Worm (Caenorhabditis elegans) whole organism, L3 larva: ENCODE measurements around the gene F33E11.3.

Source experiments
- ZK546.5 ChIP-seq: sonication (generic microtip); optimal IDR thresholded peaks from 2 replicates; lab custom pipeline; 2017; ENCODE audit warnings: missing biosample characterization, missing genetic modification characterization
- ama-1 ChIP-seq: fragments of 150-350 bp; optimal IDR thresholded peaks from 2 replicates; lab custom pipeline; 2018
- ceh-16 ChIP-seq: sonication (generic microtip); optimal IDR thresholded peaks from 2 replicates; lab custom pipeline; 2017; ENCODE audit warnings: missing biosample characterization, missing genetic modification characterization
- fos-1 ChIP-seq: fragments of 150-350 bp; optimal IDR thresholded peaks from 2 replicates; lab custom pipeline; 2014; ENCODE audit warnings: missing biosample characterization, missing genetic modification characterization
- jun-1 ChIP-seq: fragments of 150-350 bp; optimal IDR thresholded peaks from 2 replicates; lab custom pipeline; 2014; ENCODE audit warnings: missing biosample characterization, missing genetic modification reagents, missing genetic modification characterization
- lsy-12 ChIP-seq: sonication (generic microtip); optimal IDR thresholded peaks from 2 replicates; lab custom pipeline; 2016; ENCODE audit warnings: mild to moderate bottlenecking, missing genetic modification characterization, missing compliant biosample characterization
- nhr-23 ChIP-seq: fragments of 150-350 bp; optimal IDR thresholded peaks from 2 replicates; lab custom pipeline; 2014; ENCODE audit warnings: missing biosample characterization, missing genetic modification reagents, missing genetic modification characterization
- nhr-43 ChIP-seq: sonication (generic microtip); optimal IDR thresholded peaks from 2 replicates; lab custom pipeline; 2016; ENCODE audit warnings: mild to moderate bottlenecking, missing genetic modification characterization, missing compliant biosample characterization; ENCODE audit not compliant: poor library complexity, severe bottlenecking
- nhr-67 ChIP-seq: fragments of 150-350 bp; optimal IDR thresholded peaks from 2 replicates; lab custom pipeline; 2014; ENCODE audit warnings: missing biosample characterization, missing genetic modification characterization
- nhr-76 ChIP-seq: fragments of 150-350 bp; sonication (generic microtip); optimal IDR thresholded peaks from 5 replicates; lab custom pipeline; 2014; ENCODE audit warnings: missing biosample characterization, missing genetic modification characterization
- pha-4 ChIP-seq: fragments of 150-350 bp; optimal IDR thresholded peaks from 2 replicates; lab custom pipeline; 2014; ENCODE audit warnings: missing biosample characterization, missing genetic modification reagents, missing genetic modification characterization
- sea-2 ChIP-seq: fragments of 150-350 bp; sonication (generic microtip); optimal IDR thresholded peaks from 4 replicates; lab custom pipeline; 2014; ENCODE audit warnings: missing biosample characterization, missing genetic modification reagents, missing genetic modification characterization
- tbx-2 ChIP-seq: sonication (generic microtip); optimal IDR thresholded peaks from 2 replicates; lab custom pipeline; 2016; ENCODE audit warnings: mild to moderate bottlenecking, missing genetic modification characterization, missing compliant biosample characterization
- unc-62 ChIP-seq: fragments of 150-350 bp; sonication (generic microtip); optimal IDR thresholded peaks from 4 replicates; lab custom pipeline; 2014; ENCODE audit warnings: missing biosample characterization, missing genetic modification reagents, missing genetic modification characterization

- TF ChIP-seq nhr-43 (tag; lab: Kevin White, UChicago): no peak
- TF ChIP-seq ceh-16 (tag; lab: Kevin White, UChicago): no peak
- TF ChIP-seq unc-62: no peak
- no peak for TF ChIP-seq nhr-76 (tag; lab: Kevin White, UChicago)
- TF ChIP-seq ama-1 (lab: Kevin White, UChicago): no peak
- TF ChIP-seq ZK546.5 (tag; lab: Kevin White, UChicago): no peak
- TF ChIP-seq nhr-23 (tag; lab: Kevin White, UChicago): no peak
- no peak for TF ChIP-seq jun-1
- TF ChIP-seq lsy-12 (tag; lab: Kevin White, UChicago): no peak
- no peak for TF ChIP-seq pha-4 (tag; lab: Kevin White, UChicago)
- TF ChIP-seq tbx-2: no peak
- no peak for TF ChIP-seq nhr-67 (tag; lab: Kevin White, UChicago)
- TF ChIP-seq fos-1 (tag; lab: Kevin White, UChicago): no peak
- no peak for TF ChIP-seq sea-2
Observed at ce11 chrV:258730-259129, 45.8 kb downstream of the F33E11.3 start, which contains the start of gene nhr-204.
